Fruit fly (Drosophila melanogaster): ENCODE results near the gene mex1.

mex1 gene

DNA sequence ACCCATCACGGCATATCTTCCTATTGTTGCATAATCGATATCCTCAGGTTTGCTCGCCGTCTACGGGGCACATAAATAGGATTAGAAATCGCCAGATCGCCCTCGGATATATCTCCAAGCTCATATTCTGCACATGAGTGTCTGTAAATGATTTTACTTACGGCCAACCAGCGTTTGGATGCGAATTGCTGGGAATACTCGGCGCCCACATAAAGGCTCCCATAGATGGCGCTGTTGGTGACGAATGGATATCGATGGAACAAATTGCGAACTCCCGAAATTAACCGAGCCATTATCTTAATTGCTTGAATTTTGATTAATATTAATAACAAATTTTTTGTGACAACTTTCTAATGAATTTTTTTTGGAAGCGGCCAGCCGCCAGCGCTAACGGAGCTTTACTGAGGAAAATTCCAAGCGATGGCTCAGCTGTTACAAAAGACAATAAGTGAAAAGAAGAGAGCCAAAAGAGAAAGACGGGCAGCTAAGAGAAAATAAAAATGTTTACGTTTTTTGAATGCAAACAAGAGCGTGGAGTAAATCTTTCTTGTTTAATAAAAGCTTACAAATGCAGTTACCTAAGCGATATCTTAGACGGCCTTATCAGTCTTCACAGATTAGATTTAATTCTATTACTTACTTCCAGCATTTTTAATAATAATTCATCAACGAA lies 24.7 kb downstream of the mex1 start (continued):
- TF ChIP-seq CG30431 (GFP tag; optimal IDR thresholded peaks at IDR 0.05) (no peak), HLH3B (GFP tag; IDR thresholded peaks at IDR 0.05) (no peak), inv (GFP tag; IDR thresholded peaks at IDR 0.05; ENCODE audit: partially characterized antibody) (no peak), CG6765 (GFP tag; optimal IDR thresholded peaks at IDR 0.05) (no peak), pita (GFP tag; optimal IDR thresholded peaks at IDR 0.05) (no peak), CG6254 (GFP tag; optimal IDR thresholded peaks at IDR 0.05) (no peak), lmd (GFP tag; IDR thresholded peaks at IDR 0.05) (no peak), mam (GFP tag; optimal IDR thresholded peaks at IDR 0.05) (no peak), CG10543 (GFP tag; optimal IDR thresholded peaks at IDR 0.05) (no peak), emc (GFP tag; optimal IDR thresholded peaks at IDR 0.05) (no peak), CG1529 (GFP tag; optimal IDR thresholded peaks at IDR 0.05) (no peak), CG12769 (tag; optimal IDR thresholded peaks at IDR 0.05) (no peak), caup (GFP tag; optimal IDR thresholded peaks at IDR 0.05; ENCODE audit: severe bottlenecking) (no peak), CG13775 (GFP tag; optimal IDR thresholded peaks at IDR 0.05) (no peak), ssp (GFP tag; IDR thresholded peaks at IDR 0.05) (no peak), ken (GFP tag; IDR thresholded peaks at IDR 0.05) (no peak), lab (GFP tag; optimal IDR thresholded peaks at IDR 0.05) (peak; percentile 25), CG9797 (GFP tag; optimal IDR thresholded peaks at IDR 0.05) (no peak), Dip2 (GFP tag; IDR thresholded peaks at IDR 0.05) (no peak), toy (GFP tag; IDR thresholded peaks at IDR 0.05) (no peak), gem (tag; optimal IDR thresholded peaks at IDR 0.05) (no peak), CG43689 (GFP tag; IDR thresholded peaks at IDR 0.05) (no peak), CG31224 (GFP tag; IDR thresholded peaks at IDR 0.05) (no peak), amos (GFP tag; IDR thresholded peaks at IDR 0.05; ENCODE audit: partially characterized antibody) (no peak), CoRest (tag; optimal IDR thresholded peaks at IDR 0.05) (no peak), knrl (GFP tag; IDR thresholded peaks at IDR 0.05; ENCODE audit: partially characterized antibody) (no peak), CG17186 (GFP tag; optimal IDR thresholded peaks at IDR 0.05) (no peak), Med (GFP tag) (no peak), ara (GFP tag; IDR thresholded peaks at IDR 0.05) (peak; percentile 47; the same call in 1 of the 2 replicates), Tbp (GFP tag; optimal IDR thresholded peaks at IDR 0.05) (no peak), Chrac-16 (GFP tag; optimal IDR thresholded peaks at IDR 0.05) (no peak), CG13624 (GFP tag; optimal IDR thresholded peaks at IDR 0.05) (no peak), psq (GFP tag; optimal IDR thresholded peaks at IDR 0.05) (no peak), usp (GFP tag; optimal IDR thresholded peaks at IDR 0.05) (no peak), Trl (optimal IDR thresholded peaks at IDR 0.05) (peak; percentile 56 to 65), Trl (GFP tag; optimal IDR thresholded peaks at IDR 0.05) (no peak), p53 (GFP tag; optimal IDR thresholded peaks at IDR 0.05) (no peak), zf30C (GFP tag; optimal IDR thresholded peaks at IDR 0.05) (no peak), CG11456 (GFP tag; IDR thresholded peaks at IDR 0.05) (no peak), CG10321 (GFP tag; IDR thresholded peaks at IDR 0.05) (no peak), CG9437 (GFP tag; optimal IDR thresholded peaks at IDR 0.05) (no peak), Dbx (GFP tag; IDR thresholded peaks at IDR 0.05) (0 out of 3 replicates have a peak, but pooled peaks have one; percentile 35), CG7963 (GFP tag; IDR thresholded peaks at IDR 0.05; ENCODE audit: partially characterized antibody) (no peak), GATAe (GFP tag; conservative IDR thresholded peaks at IDR 0.05) (no peak), maf-S (GFP tag; optimal IDR thresholded peaks at IDR 0.05) (no peak), slbo (GFP tag; IDR thresholded peaks at IDR 0.05) (no peak), CG13123 (GFP tag; optimal IDR thresholded peaks at IDR 0.05) (no peak), sens (GFP tag) (no peak), CG11560 (tag; IDR thresholded peaks at IDR 0.05) (no peak), CG15269 (tag; optimal IDR thresholded peaks at IDR 0.05) (no peak), H15 (GFP tag; IDR thresholded peaks at IDR 0.05) (no peak), sug (tag; optimal IDR thresholded peaks at IDR 0.05) (peak; percentile 1)

All from whole organism, embryonic.